Worm (Caenorhabditis elegans) whole organism, L4/young adult: ENCODE results near the gene Y73B6BL.37.

Experiments used
- W03F9.2 ChIP-seq: fragments of 150-350 bp; optimal IDR thresholded peaks from 2 replicates; lab custom pipeline; 2014; ENCODE audit warnings: missing biosample characterization, missing genetic modification characterization
- dao-5 ChIP-seq: sonication (generic microtip); optimal IDR thresholded peaks from 2 replicates; lab custom pipeline; 2016; ENCODE audit warnings: missing genotype, missing genetic modification characterization, moderate library complexity, missing compliant biosample characterization

ce11 chrIV:6524531-6524930 lies 37.4 kb downstream of the Y73B6BL.37 start, which contains the start of gene C01G5.5:
- TF ChIP-seq W03F9.2 (tag; lab: Kevin White, UChicago): no peak
- no peak for TF ChIP-seq dao-5 (tag; lab: Kevin White, UChicago)
